Worm (Caenorhabditis elegans): Measurements from ENCODE around the gene aff-1.

Gene aff-1

ce11 chrII:6891176-6891575 lies 27.6 kb upstream of the aff-1 start (continued):
- TF ChIP-seq pax-3 (tag; optimal IDR thresholded peaks at IDR 0.05) (no peak), dpl-1 (GFP tag; optimal IDR thresholded peaks at IDR 0.05) (peak in 2 of 3 experiments; percentile 15 to 38)

- TF ChIP-seq blmp-1 (tag; optimal IDR thresholded peaks at IDR 0.05) (no peak), ceh-88 (GFP tag; IDR thresholded peaks at IDR 0.05) (0 out of 2 replicates have a peak, but pooled peaks have one; percentile 42), isw-1 (GFP tag; IDR thresholded peaks at IDR 0.05) (no peak), lin-35 (GFP tag; optimal IDR thresholded peaks at IDR 0.05) (no peak), egl-27 (tag; optimal IDR thresholded peaks at IDR 0.05) (no peak), rnt-1 (tag; optimal IDR thresholded peaks at IDR 0.05) (peak; percentile 28), ceh-82 (tag; optimal IDR thresholded peaks at IDR 0.05) (no peak), nhr-19 (GFP tag; conservative IDR thresholded peaks at IDR 0.05) (peak; percentile 12; the same call in 1 of the 2 replicates), efl-1 (optimal IDR thresholded peaks at IDR 0.05) (no peak), efl-1 (GFP tag; optimal IDR thresholded peaks at IDR 0.05 in 1 of 2) (peak in 1 of 2 experiments; percentile 59), nhr-77 (tag; optimal IDR thresholded peaks at IDR 0.05) (no peak), ztf-4 (tag; optimal IDR thresholded peaks at IDR 0.05) (peak; percentile 46), C16A3.4 (tag; optimal IDR thresholded peaks at IDR 0.05) (no peak), nhr-71 (tag; optimal IDR thresholded peaks at IDR 0.05) (peak; percentile 33), ama-1 (optimal IDR thresholded peaks at IDR 0.05) (peak; percentile 31), nhr-85 (tag) (peak; percentile 75)
Measured at ce11 chrII:6890095-6890494, 26.5 kb upstream of the aff-1 start, which contains the start of gene acer-1. Gene acer-1 (minus strand): TSS chrII:6890400.

- TF ChIP-seq ceh-88 (GFP tag; IDR thresholded peaks at IDR 0.05) (no peak), nhr-71 (tag; optimal IDR thresholded peaks at IDR 0.05) (peak; percentile 36), ama-1 (optimal IDR thresholded peaks at IDR 0.05) (peak; percentile 40), vab-15 (tag; optimal IDR thresholded peaks at IDR 0.05) (no peak), nhr-47 (tag; optimal IDR thresholded peaks at IDR 0.05) (peak; percentile 24), zip-4 (GFP tag; optimal IDR thresholded peaks at IDR 0.05) (peak; percentile 40), lin-35 (GFP tag; optimal IDR thresholded peaks at IDR 0.05) (peak in 1 of 2 experiments; percentile 35)
Measured at ce11 chrII:6889580-6889922, 26.0 kb upstream of the aff-1 start.

- no peak for TF ChIP-seq fkh-8 (tag; optimal IDR thresholded peaks at IDR 0.05)
- peak; percentile 17 for TF ChIP-seq lin-13 (GFP tag; optimal IDR thresholded peaks at IDR 0.05)
- peak; percentile 9 for TF ChIP-seq lir-3 (tag; optimal IDR thresholded peaks at IDR 0.05; ENCODE audit: poor library complexity)
- TF ChIP-seq tbx-2 (tag; optimal IDR thresholded peaks at IDR 0.05): peak; percentile 23
- TF ChIP-seq elt-3 (tag; optimal IDR thresholded peaks at IDR 0.05): no peak
- no peak; the same call in 1 of the 2 replicates for TF ChIP-seq grh-1 (GFP tag; IDR thresholded peaks at IDR 0.05)
- TF ChIP-seq nhr-20 (tag; optimal IDR thresholded peaks at IDR 0.05): peak; percentile 11
- peak in 1 of 2 experiments; percentile 9 for TF ChIP-seq lin-35 (GFP tag; optimal IDR thresholded peaks at IDR 0.05)
- TF ChIP-seq nhr-85 (tag): peak; percentile 72
- no peak for TF ChIP-seq pag-3 (tag; optimal IDR thresholded peaks at IDR 0.05; ENCODE audit: borderline replicate concordance, insufficient read depth)
- TF ChIP-seq ztf-4 (tag; optimal IDR thresholded peaks at IDR 0.05): peak; percentile 39
- no peak for TF ChIP-seq alr-1 (tag; optimal IDR thresholded peaks at IDR 0.05; ENCODE audit: borderline replicate concordance)
- no peak for TF ChIP-seq C16A3.4 (tag; optimal IDR thresholded peaks at IDR 0.05)
- peak; percentile 57 for TF ChIP-seq hpl-2 (GFP tag; optimal IDR thresholded peaks at IDR 0.05)
- no peak for TF ChIP-seq zag-1 (tag; optimal IDR thresholded peaks at IDR 0.05)
- TF ChIP-seq pax-3 (tag; optimal IDR thresholded peaks at IDR 0.05): no peak
- no peak for TF ChIP-seq vab-15 (tag; optimal IDR thresholded peaks at IDR 0.05)
- TF ChIP-seq efl-1 (optimal IDR thresholded peaks at IDR 0.05): no peak
- peak in 1 of 2 experiments; percentile 90 for TF ChIP-seq efl-1 (GFP tag; optimal IDR thresholded peaks at IDR 0.05 in 1 of 2)
- TF ChIP-seq nhr-237 (tag; optimal IDR thresholded peaks at IDR 0.05): no peak
- TF ChIP-seq sup-37 (GFP tag; optimal IDR thresholded peaks at IDR 0.05): no peak
- TF ChIP-seq skn-1 (tag; optimal IDR thresholded peaks at IDR 0.05): peak; percentile 8
- TF ChIP-seq nhr-28 (tag; optimal IDR thresholded peaks at IDR 0.05): no peak
Measured at ce11 chrII:6888661-6889579, 25.4 kb upstream of the aff-1 start.

All from whole organism, L1 larva.